Worm (Caenorhabditis elegans): ENCODE measurements around the gene dot-1.3.

Gene dot-1.3

ce11 chrX:12273870-12274269 lies 28.8 kb downstream of the dot-1.3 start, which contains the start of gene H19J13.2:
TSS of gene H19J13.2 (minus strand) at chrX:12273970.
- TF ChIP-seq scrt-1 (GFP tag; IDR thresholded peaks at IDR 0.05) (no peak), ama-1 (optimal IDR thresholded peaks at IDR 0.05) (no peak), aly-1 (tag; optimal IDR thresholded peaks at IDR 0.05) (no peak), sea-1 (GFP tag; conservative IDR thresholded peaks at IDR 0.05) (no peak), pes-1 (GFP tag; IDR thresholded peaks at IDR 0.05) (no peak), flt-1 (GFP tag; IDR thresholded peaks at IDR 0.05) (no peak)

ce11 chrX:12270841-12271240 lies 31.8 kb downstream of the dot-1.3 start, which contains the start of gene otpl-8:
TSS of gene otpl-8 (minus strand) at chrX:12270941.
- no peak for TF ChIP-seq tbx-11 (GFP tag; IDR thresholded peaks at IDR 0.05)
- TF ChIP-seq hmg-4 (GFP tag; optimal IDR thresholded peaks at IDR 0.05), result no peak
- no peak for TF ChIP-seq flt-1 (GFP tag; IDR thresholded peaks at IDR 0.05)
- no peak for TF ChIP-seq ama-1 (optimal IDR thresholded peaks at IDR 0.05)
- no peak for TF ChIP-seq scrt-1 (GFP tag; IDR thresholded peaks at IDR 0.05)
- TF ChIP-seq ceh-36 (tag; optimal IDR thresholded peaks at IDR 0.05), result no peak
- TF ChIP-seq B0310.2 (tag; optimal IDR thresholded peaks at IDR 0.05), result no peak
- TF ChIP-seq tra-4 (tag; optimal IDR thresholded peaks at IDR 0.05), result no peak
- no peak for TF ChIP-seq aly-1 (tag; optimal IDR thresholded peaks at IDR 0.05)
- no peak for TF ChIP-seq pes-1 (GFP tag; IDR thresholded peaks at IDR 0.05)
- no peak for TF ChIP-seq sea-1 (GFP tag; conservative IDR thresholded peaks at IDR 0.05)
- no peak for TF ChIP-seq F13C5.2 (tag; optimal IDR thresholded peaks at IDR 0.05)
- TF ChIP-seq hmbx-1 (tag; optimal IDR thresholded peaks at IDR 0.05), result no peak
- no peak for TF ChIP-seq tbx-37 (GFP tag; conservative IDR thresholded peaks at IDR 0.05)
- no peak for TF ChIP-seq ets-7 (tag; optimal IDR thresholded peaks at IDR 0.05)
- TF ChIP-seq ceh-13 (GFP tag; optimal IDR thresholded peaks at IDR 0.05), result no peak
- no peak for TF ChIP-seq hnd-1 (tag; optimal IDR thresholded peaks at IDR 0.05)

- TF ChIP-seq hnd-1 (tag; optimal IDR thresholded peaks at IDR 0.05) (no peak), ama-1 (optimal IDR thresholded peaks at IDR 0.05) (no peak), tbx-11 (GFP tag; IDR thresholded peaks at IDR 0.05) (no peak), ceh-36 (tag; optimal IDR thresholded peaks at IDR 0.05) (no peak), aly-1 (tag; optimal IDR thresholded peaks at IDR 0.05) (no peak), tra-4 (tag; optimal IDR thresholded peaks at IDR 0.05) (no peak), tbx-37 (GFP tag; conservative IDR thresholded peaks at IDR 0.05) (no peak), hmbx-1 (tag; optimal IDR thresholded peaks at IDR 0.05) (no peak), B0310.2 (tag; optimal IDR thresholded peaks at IDR 0.05) (no peak), scrt-1 (GFP tag; IDR thresholded peaks at IDR 0.05) (no peak), ets-7 (tag; optimal IDR thresholded peaks at IDR 0.05) (no peak), F13C5.2 (tag; optimal IDR thresholded peaks at IDR 0.05) (no peak), hmg-4 (GFP tag; optimal IDR thresholded peaks at IDR 0.05) (no peak)
These were observed 42.2 kb downstream of the dot-1.3 start, which contains the start of gene E01G6.1 for ce11 chrX:12260381-12260931. TSS of gene E01G6.1 (plus strand) at chrX:12260881.

- TF ChIP-seq pes-1 (GFP tag; IDR thresholded peaks at IDR 0.05) (no peak), tbx-37 (GFP tag; conservative IDR thresholded peaks at IDR 0.05) (no peak), tbx-11 (GFP tag; IDR thresholded peaks at IDR 0.05) (no peak), sea-1 (GFP tag; conservative IDR thresholded peaks at IDR 0.05) (no peak), scrt-1 (GFP tag; IDR thresholded peaks at IDR 0.05) (no peak), tra-4 (tag; optimal IDR thresholded peaks at IDR 0.05) (no peak), flt-1 (GFP tag; IDR thresholded peaks at IDR 0.05) (no peak), ets-7 (tag; optimal IDR thresholded peaks at IDR 0.05) (no peak), hmg-4 (GFP tag; optimal IDR thresholded peaks at IDR 0.05) (no peak), F13C5.2 (tag; optimal IDR thresholded peaks at IDR 0.05) (no peak), aly-1 (tag; optimal IDR thresholded peaks at IDR 0.05) (no peak), ceh-36 (tag; optimal IDR thresholded peaks at IDR 0.05) (no peak), ceh-13 (GFP tag; optimal IDR thresholded peaks at IDR 0.05) (no peak), ama-1 (optimal IDR thresholded peaks at IDR 0.05) (no peak), hmbx-1 (tag; optimal IDR thresholded peaks at IDR 0.05) (no peak), B0310.2 (tag; optimal IDR thresholded peaks at IDR 0.05) (no peak)
These were observed 46.0 kb downstream of the dot-1.3 start, which contains the start of gene E01G6.2 for ce11 chrX:12256594-12257048. TSS of gene E01G6.2 (plus strand) at chrX:12256644.

ce11 chrX:12252189-12252588 lies 50.5 kb downstream of the dot-1.3 start:
- TF ChIP-seq scrt-1 (GFP tag; IDR thresholded peaks at IDR 0.05) (no peak), ceh-13 (GFP tag; optimal IDR thresholded peaks at IDR 0.05) (no peak), sea-1 (GFP tag; conservative IDR thresholded peaks at IDR 0.05) (no peak), hmbx-1 (tag; optimal IDR thresholded peaks at IDR 0.05) (no peak), tbx-37 (GFP tag; conservative IDR thresholded peaks at IDR 0.05) (no peak), ceh-36 (tag; optimal IDR thresholded peaks at IDR 0.05) (no peak), B0310.2 (tag; optimal IDR thresholded peaks at IDR 0.05) (no peak)
